Fruit fly (Drosophila melanogaster) whole organism, embryonic: Measurements from ENCODE around the gene CG17097.

Experiments
- Abd-B ChIP-seq: fragments of 200-800 bp; sonication (Bioruptor generic); optimal IDR thresholded peaks from 2 replicates; lab custom pipeline; 2018; ENCODE audit warnings: missing biosample characterization, mild to moderate bottlenecking, missing genetic modification characterization, moderate library complexity
- Atf-2 ChIP-seq: fragments of 200-800 bp; sonication (Bioruptor generic); optimal IDR thresholded peaks from 2 replicates; lab custom pipeline; 2016; ENCODE audit warnings: missing biosample characterization, missing genetic modification characterization
- Bgb ChIP-seq: fragments of 200-800 bp; sonication (Bioruptor generic); IDR thresholded peaks from 2 replicates; pipeline ENCODE4 v1.3.6; 2022; ENCODE audit warnings: missing biosample characterization, missing genetic modification characterization; ENCODE audit not compliant: partially characterized antibody
- Blimp-1 ChIP-seq: fragments of 200-800 bp; sonication (Bioruptor generic); optimal IDR thresholded peaks from 3 replicates; lab custom pipeline; 2018; ENCODE audit warnings: missing biosample characterization, missing genetic modification characterization, mild to moderate bottlenecking, moderate library complexity, missing genetic modification reagents
- CG1024 ChIP-seq: fragments of 200-800 bp; sonication (Bioruptor generic); IDR thresholded peaks from 2 replicates; pipeline ENCODE4 v1.3.6; 2022; ENCODE audit warnings: missing biosample characterization, missing genetic modification characterization
- CG11085 ChIP-seq: fragments of 200-800 bp; sonication (Bioruptor generic); IDR thresholded peaks from 2 replicates; pipeline ENCODE4 v1.3.6; 2022; ENCODE audit warnings: missing biosample characterization, missing genetic modification characterization
- CG12155 ChIP-seq: fragments of 200-800 bp; sonication (Bioruptor generic); optimal IDR thresholded peaks from 3 replicates; lab custom pipeline; 2016; ENCODE audit warnings: missing biosample characterization, missing genetic modification characterization
- CG12391 ChIP-seq: fragments of 200-800 bp; sonication (Bioruptor generic); optimal IDR thresholded peaks from 3 replicates; lab custom pipeline; 2018; ENCODE audit warnings: missing biosample characterization, mild to moderate bottlenecking, missing genetic modification characterization, moderate library complexity
- CG13296 ChIP-seq: fragments of 200-800 bp; sonication (Bioruptor generic); optimal IDR thresholded peaks from 3 replicates; lab custom pipeline; 2018; ENCODE audit warnings: missing biosample characterization, mild to moderate bottlenecking, missing genetic modification characterization
- CG14710 ChIP-seq: fragments of 200-800 bp; sonication (Bioruptor generic); optimal IDR thresholded peaks from 3 replicates; lab custom pipeline; 2019; ENCODE audit warnings: missing biosample characterization, mild to moderate bottlenecking, missing genetic modification characterization, moderate library complexity
- CG15696 ChIP-seq: fragments of 200-800 bp; sonication (Bioruptor generic); optimal IDR thresholded peaks from 2 replicates; lab custom pipeline; 2019; ENCODE audit warnings: missing biosample characterization, mild to moderate bottlenecking, missing genetic modification characterization, moderate library complexity
- CG18619 ChIP-seq: fragments of 200-800 bp; sonication (Bioruptor generic); optimal IDR thresholded peaks from 3 replicates; lab custom pipeline; 2017; ENCODE audit warnings: missing biosample characterization, mild to moderate bottlenecking, missing genetic modification characterization
- CG2129 ChIP-seq: fragments of 200-800 bp; sonication (Bioruptor generic); IDR thresholded peaks from 2 replicates; pipeline ENCODE4 v1.3.6; 2022; ENCODE audit warnings: missing biosample characterization, missing genetic modification characterization; ENCODE audit not compliant: partially characterized antibody
- CG31388 ChIP-seq: fragments of 200-800 bp; sonication (Bioruptor generic); optimal IDR thresholded peaks from 2 replicates; lab custom pipeline; 2016; ENCODE audit warnings: missing biosample characterization, missing genetic modification characterization
- CG31441 ChIP-seq: fragments of 200-800 bp; sonication (Bioruptor generic); IDR thresholded peaks from 2 replicates; pipeline ENCODE4 v1.3.6; 2022; ENCODE audit warnings: missing biosample characterization, missing genetic modification characterization
- CG32767 ChIP-seq: fragments of 200-800 bp; sonication (Bioruptor generic); IDR thresholded peaks from 2 replicates; pipeline ENCODE4 v1.3.6; 2022; ENCODE audit warnings: missing biosample characterization, missing genetic modification characterization
- CG3838 ChIP-seq: fragments of 200-800 bp; sonication (Bioruptor generic); optimal IDR thresholded peaks from 3 replicates; lab custom pipeline; 2016; ENCODE audit warnings: missing biosample characterization, missing genetic modification characterization
- CG42726 ChIP-seq: fragments of 200-800 bp; sonication (Bioruptor generic); IDR thresholded peaks from 2 replicates; pipeline ENCODE4 v1.3.6; 2022; ENCODE audit warnings: missing biosample characterization, missing genetic modification characterization; ENCODE audit not compliant: partially characterized antibody
- CG4617 ChIP-seq: fragments of 200-800 bp; sonication (Bioruptor generic); optimal IDR thresholded peaks from 3 replicates; lab custom pipeline; 2016; ENCODE audit warnings: missing biosample characterization, missing genetic modification characterization, borderline replicate concordance
- CG6813 ChIP-seq: fragments of 200-800 bp; sonication (Bioruptor generic); optimal IDR thresholded peaks from 2 replicates; lab custom pipeline; 2017; ENCODE audit warnings: missing biosample characterization, missing genetic modification characterization, mild to moderate bottlenecking, moderate library complexity, missing genetic modification reagents
- CG7928 ChIP-seq: fragments of 200-800 bp; sonication (Bioruptor generic); optimal IDR thresholded peaks from 2 replicates; lab custom pipeline; 2017; ENCODE audit warnings: missing biosample characterization, mild to moderate bottlenecking, missing genetic modification characterization
- CG9932 ChIP-seq: fragments of 200-800 bp; sonication (Bioruptor generic); IDR thresholded peaks from 2 replicates; pipeline ENCODE4 v1.3.6; 2022; ENCODE audit warnings: missing biosample characterization, missing genetic modification characterization
- Hand ChIP-seq: fragments of 200-800 bp; sonication (Bioruptor generic); optimal IDR thresholded peaks from 2 replicates; lab custom pipeline; 2017; ENCODE audit warnings: mild to moderate bottlenecking, missing biosample characterization, missing genetic modification reagents, missing genetic modification characterization
- Jarid2 ChIP-seq: fragments of 200-800 bp; sonication (Bioruptor generic); optimal IDR thresholded peaks from 3 replicates; lab custom pipeline; 2017; ENCODE audit warnings: mild to moderate bottlenecking, missing biosample characterization, missing genetic modification reagents, missing genetic modification characterization
- Mad ChIP-seq: fragments of 200-800 bp; sonication (Bioruptor generic); optimal IDR thresholded peaks from 2 replicates; lab custom pipeline; 2016; ENCODE audit warnings: missing biosample characterization, missing genetic modification characterization
- Nf-YB ChIP-seq: fragments of 200-800 bp; sonication (Bioruptor generic); optimal IDR thresholded peaks from 3 replicates; lab custom pipeline; 2019; ENCODE audit warnings: missing biosample characterization, mild to moderate bottlenecking, missing genetic modification characterization, moderate library complexity
- Oli ChIP-seq: fragments of 200-800 bp; sonication (Bioruptor generic); optimal IDR thresholded peaks from 2 replicates; lab custom pipeline; 2018; ENCODE audit warnings: missing biosample characterization, mild to moderate bottlenecking, missing genetic modification characterization, moderate library complexity
- Optix ChIP-seq: fragments of 200-800 bp; sonication (Bioruptor generic); IDR thresholded peaks from 3 replicates; pipeline ENCODE4 v1.3.6; 2022; ENCODE audit warnings: missing biosample characterization, missing genetic modification characterization
- chinmo ChIP-seq: fragments of 200-800 bp; sonication (Bioruptor generic); IDR thresholded peaks from 4 replicates; pipeline ENCODE4 v1.3.6; 2022; ENCODE audit warnings: missing biosample characterization, missing genetic modification characterization; ENCODE audit not compliant: partially characterized antibody
- chm ChIP-seq: fragments of 200-800 bp; sonication (Bioruptor generic); IDR thresholded peaks from 2 replicates; pipeline ENCODE4 v1.3.6; 2022; ENCODE audit warnings: missing biosample characterization, missing genetic modification characterization
- crp ChIP-seq, 2 experiments: fragments of 200-800 bp; sonication (Bioruptor generic); optimal IDR thresholded peaks; 2 replicates in 1 of 2; 3 replicates in 1 of 2; lab custom pipeline; 2017; ENCODE audit warnings: missing biosample characterization in 2 of 2, missing genetic modification characterization in 2 of 2, mild to moderate bottlenecking in 1 of 2, moderate library complexity in 1 of 2
- da ChIP-seq: fragments of 200-800 bp; sonication (Bioruptor generic); optimal IDR thresholded peaks from 2 replicates; lab custom pipeline; 2016; ENCODE audit warnings: missing biosample characterization, missing genetic modification characterization
- en ChIP-seq: fragments of 200-800 bp; sonication (Bioruptor generic); optimal IDR thresholded peaks from 2 replicates; lab custom pipeline; 2016; ENCODE audit warnings: missing biosample characterization, missing genetic modification characterization
- ewg ChIP-seq: fragments of 200-800 bp; sonication (Bioruptor generic); optimal IDR thresholded peaks from 3 replicates; lab custom pipeline; 2017; ENCODE audit warnings: mild to moderate bottlenecking, missing biosample characterization, missing genetic modification reagents, missing genetic modification characterization
- exex ChIP-seq: fragments of 200-800 bp; sonication (Bioruptor generic); optimal IDR thresholded peaks from 4 replicates; lab custom pipeline; 2018; ENCODE audit warnings: missing biosample characterization, mild to moderate bottlenecking, missing genetic modification characterization, moderate library complexity
- grn ChIP-seq: fragments of 200-800 bp; sonication (Bioruptor generic); optimal IDR thresholded peaks from 3 replicates; lab custom pipeline; 2017; ENCODE audit warnings: missing biosample characterization, missing genetic modification characterization
- h ChIP-seq: fragments of >200 bp; optimal IDR thresholded peaks from 2 replicates; lab custom pipeline; 2017
- jigr1 ChIP-seq: fragments of 200-800 bp; sonication (Bioruptor generic); IDR thresholded peaks from 3 replicates; pipeline ENCODE4 v1.3.6; 2022; ENCODE audit warnings: missing biosample characterization, missing genetic modification characterization
- lab ChIP-seq: fragments of 200-800 bp; sonication (Bioruptor generic); optimal IDR thresholded peaks from 3 replicates; lab custom pipeline; 2017; ENCODE audit warnings: missing biosample characterization, missing genetic modification characterization, mild to moderate bottlenecking, moderate library complexity, missing genetic modification reagents
- lmd ChIP-seq: fragments of 200-800 bp; sonication (Bioruptor generic); IDR thresholded peaks from 2 replicates; pipeline ENCODE4 v1.3.6; 2022; ENCODE audit warnings: missing biosample characterization, missing genetic modification characterization
- org-1 ChIP-seq: fragments of 200-800 bp; sonication (Bioruptor generic); optimal IDR thresholded peaks from 2 replicates; lab custom pipeline; 2017; ENCODE audit warnings: missing biosample characterization, missing genetic modification characterization
- otp ChIP-seq: fragments of 200-800 bp; sonication (Bioruptor generic); IDR thresholded peaks from 3 replicates; pipeline ENCODE4, ENCODE4 v1.3.6; 2022; ENCODE audit warnings: missing biosample characterization, missing genetic modification characterization
- peb ChIP-seq: fragments of 200-800 bp; sonication (Bioruptor generic); IDR thresholded peaks from 2 replicates; pipeline ENCODE4 v1.3.6; 2022; ENCODE audit warnings: missing biosample characterization, missing genetic modification characterization
- pho ChIP-seq: fragments of 200-800 bp; sonication (Bioruptor generic); optimal IDR thresholded peaks from 2 replicates; lab custom pipeline; 2016; ENCODE audit warnings: missing biosample characterization, missing genetic modification characterization
- sug ChIP-seq: fragments of 200-800 bp; optimal IDR thresholded peaks from 2 replicates; lab custom pipeline; 2019; ENCODE audit warnings: missing biosample characterization, mild to moderate bottlenecking, missing genetic modification characterization, moderate library complexity
- trem ChIP-seq: fragments of 200-800 bp; optimal IDR thresholded peaks from 3 replicates; lab custom pipeline; 2019; ENCODE audit warnings: missing biosample characterization, mild to moderate bottlenecking, missing genetic modification characterization, moderate library complexity
- trh ChIP-seq: fragments of 200-800 bp; sonication (Bioruptor generic); optimal IDR thresholded peaks from 2 replicates; lab custom pipeline; 2016; ENCODE audit warnings: missing biosample characterization, missing genetic modification characterization
- twi ChIP-seq: fragments of 200-800 bp; optimal IDR thresholded peaks from 2 replicates; lab custom pipeline; 2019; ENCODE audit warnings: missing biosample characterization, mild to moderate bottlenecking, missing genetic modification characterization, moderate library complexity
- vfl ChIP-seq: fragments of 200-800 bp; sonication (Bioruptor generic); optimal IDR thresholded peaks from 2 replicates; lab custom pipeline; 2016; ENCODE audit warnings: missing biosample characterization, missing genetic modification characterization
- yki ChIP-seq: fragments of >200 bp; optimal IDR thresholded peaks from 3 replicates; lab custom pipeline; 2018

The CG17097 gene

dm6 chr2L:10614660-10615479 lies 31.3 kb upstream of the CG17097 start (continued):
- TF ChIP-seq CG42726 (no peak), Blimp-1 (GFP tag; lab: Kevin White, UChicago) (no peak), Mad (GFP tag; lab: Kevin White, UChicago) (no peak), lab (no peak), CG4617 (no peak), Atf-2 (GFP tag; lab: Kevin White, UChicago) (no peak), h (lab: Kevin White, UChicago) (peak; percentile 46), trem (tag; lab: Kevin White, UChicago) (no peak), crp (GFP tag; optimal IDR thresholded peaks at IDR 0.05; lab: Kevin White, UChicago) (no peak), Nf-YB (GFP tag; lab: Kevin White, UChicago) (no peak), CG9932 (GFP tag; lab: Robert Waterston, UW) (peak; percentile 37; the same call in 1 of the 2 replicates), CG18619 (GFP tag; lab: Kevin White, UChicago) (no peak), CG12155 (no peak), Bgb (GFP tag; lab: Robert Waterston, UW) (no peak), CG1024 (GFP tag; lab: Robert Waterston, UW) (no peak), CG14710 (tag; lab: Kevin White, UChicago) (no peak), CG31388 (GFP tag; lab: Kevin White, UChicago) (no peak), Jarid2 (GFP tag; lab: Kevin White, UChicago) (no peak), ewg (no peak), CG11085 (GFP tag; lab: Robert Waterston, UW) (no peak), pho (no peak), en (GFP tag; lab: Kevin White, UChicago) (no peak), lmd (GFP tag; lab: Robert Waterston, UW) (no peak), CG31441 (GFP tag; lab: Robert Waterston, UW) (no peak), otp (no peak), CG3838 (GFP tag; lab: Kevin White, UChicago) (no peak), jigr1 (GFP tag; lab: Robert Waterston, UW) (no peak), da (GFP tag; lab: Kevin White, UChicago) (no peak), twi (tag; lab: Kevin White, UChicago) (peak; percentile 41), CG15696 (tag; lab: Kevin White, UChicago) (no peak), Abd-B (no peak), yki (lab: Kevin White, UChicago) (no peak), org-1 (no peak), CG2129 (GFP tag; lab: Robert Waterston, UW) (no peak), exex (tag; lab: Kevin White, UChicago) (no peak), chinmo (GFP tag; lab: Robert Waterston, UW) (0 out of 4 replicates have a peak, but pooled peaks have one; percentile 30), sug (tag; lab: Kevin White, UChicago) (no peak), grn (GFP tag; lab: Kevin White, UChicago) (no peak), trh (GFP tag; lab: Kevin White, UChicago) (no peak), Optix (no peak), Hand (GFP tag; lab: Kevin White, UChicago) (no peak), CG6813 (GFP tag; lab: Kevin White, UChicago) (peak; percentile 10), CG12391 (tag; lab: Kevin White, UChicago) (no peak), vfl (no peak), CG13296 (GFP tag; lab: Kevin White, UChicago) (no peak), CG7928 (GFP tag; lab: Kevin White, UChicago) (no peak), Oli (tag; lab: Kevin White, UChicago) (no peak), peb (GFP tag; lab: Robert Waterston, UW) (no peak), chm (GFP tag; lab: Robert Waterston, UW) (no peak), CG32767 (GFP tag; lab: Robert Waterston, UW) (no peak)
